Worm (Caenorhabditis elegans): ENCODE measurements around the gene F56D6.20.
"Not testable (repeated sequence)": the region's sequence is repeated elsewhere in the genome, so short reads cannot be mapped to it uniquely, and the experiment has no call there.

Gene F56D6.20

DNA sequence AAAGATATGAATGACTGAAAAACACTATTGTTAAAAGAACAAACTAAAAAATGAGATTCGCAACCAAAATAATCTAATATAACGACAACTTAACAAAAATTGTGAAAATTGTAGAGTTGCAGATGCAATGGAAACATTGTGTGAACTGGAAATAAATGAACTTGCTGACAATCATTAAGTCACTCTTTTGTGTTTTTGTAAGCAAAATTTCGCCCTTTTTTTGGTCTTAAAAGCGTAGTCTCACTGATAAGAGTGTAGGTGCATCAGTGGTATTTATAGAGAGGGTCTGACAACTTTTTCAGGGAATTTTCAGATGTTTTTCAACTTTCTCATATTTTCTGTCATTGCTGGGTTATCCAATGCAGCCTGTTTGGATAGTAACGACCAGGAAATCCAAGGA lies 13.4 kb downstream of the F56D6.20 start, which contains the start of gene clec-68:
clec-68 (plus strand) TSS at position 301 of the 400 bp plus-strand sequence.
- TF ChIP-seq sem-2 (GFP tag; optimal IDR thresholded peaks at IDR 0.05) (no peak), hlh-1 (tag; optimal IDR thresholded peaks at IDR 0.05) (no peak), ceh-39 (tag; optimal IDR thresholded peaks at IDR 0.05) (no peak), pha-4 (tag; optimal IDR thresholded peaks at IDR 0.05) (no peak), nhr-28 (tag; optimal IDR thresholded peaks at IDR 0.05) (no peak), zip-8 (tag; optimal IDR thresholded peaks at IDR 0.05) (no peak), lsy-2 (tag; optimal IDR thresholded peaks at IDR 0.05) (no peak), ceh-43 (GFP tag; optimal IDR thresholded peaks at IDR 0.05) (no peak), unc-39 (tag; optimal IDR thresholded peaks at IDR 0.05) (no peak)

ce11 chrIV:3932408-3932807 lies 19.7 kb downstream of the F56D6.20 start, which contains the start of gene clec-70:
Gene clec-70 (plus strand): TSS chrIV:3932708.
- TF ChIP-seq tbx-8 (GFP tag; optimal IDR thresholded peaks at IDR 0.05); lsy-2 (tag; optimal IDR thresholded peaks at IDR 0.05); mls-2 (tag; optimal IDR thresholded peaks at IDR 0.05): not testable (repeated sequence)

- TF ChIP-seq cnd-1 (tag; optimal IDR thresholded peaks at IDR 0.05) = no peak
- no peak for TF ChIP-seq drap-1 (GFP tag; optimal IDR thresholded peaks at IDR 0.05)
- no peak for TF ChIP-seq unc-39 (tag; optimal IDR thresholded peaks at IDR 0.05)
- TF ChIP-seq ces-1 (GFP tag; optimal IDR thresholded peaks at IDR 0.05) = no peak
- TF ChIP-seq nhr-28 (tag; optimal IDR thresholded peaks at IDR 0.05) = no peak
- no peak for TF ChIP-seq elt-1 (tag; optimal IDR thresholded peaks at IDR 0.05; ENCODE audit: borderline replicate concordance, insufficient read depth)
- TF ChIP-seq lsy-2 (tag; optimal IDR thresholded peaks at IDR 0.05) = no peak
- no peak for TF ChIP-seq lin-13 (tag; optimal IDR thresholded peaks at IDR 0.05)
- no peak for TF ChIP-seq zip-8 (tag; optimal IDR thresholded peaks at IDR 0.05)
- no peak for TF ChIP-seq nhr-76 (tag; optimal IDR thresholded peaks at IDR 0.05)
- no peak for TF ChIP-seq ztf-11 (tag; optimal IDR thresholded peaks at IDR 0.05)
- TF ChIP-seq bed-3 (GFP tag; optimal IDR thresholded peaks at IDR 0.05) = no peak
- TF ChIP-seq snpc-4 (tag; optimal IDR thresholded peaks at IDR 0.05) = no peak
- no peak for TF ChIP-seq flh-1 (GFP tag; optimal IDR thresholded peaks at IDR 0.05)
These were observed 24.4 kb downstream of the F56D6.20 start, which contains the start of gene clec-71 for ce11 chrIV:3937097-3937496. Gene clec-71 (plus strand): TSS chrIV:3937458.

- no peak for TF ChIP-seq snpc-4 (tag; optimal IDR thresholded peaks at IDR 0.05)
- TF ChIP-seq unc-39 (tag; optimal IDR thresholded peaks at IDR 0.05) = no peak
- TF ChIP-seq zip-8 (tag; optimal IDR thresholded peaks at IDR 0.05) = no peak
- no peak for TF ChIP-seq bed-3 (GFP tag; optimal IDR thresholded peaks at IDR 0.05)
- TF ChIP-seq mls-2 (tag; optimal IDR thresholded peaks at IDR 0.05) = no peak
- no peak for TF ChIP-seq tbx-8 (GFP tag; optimal IDR thresholded peaks at IDR 0.05)
- no peak for TF ChIP-seq nhr-12 (tag; optimal IDR thresholded peaks at IDR 0.05)
- no peak for TF ChIP-seq nhr-76 (tag; optimal IDR thresholded peaks at IDR 0.05)
- no peak for TF ChIP-seq M03D4.4 (tag; optimal IDR thresholded peaks at IDR 0.05)
- no peak for TF ChIP-seq hlh-1 (tag; optimal IDR thresholded peaks at IDR 0.05)
- no peak for TF ChIP-seq mab-5 (tag; optimal IDR thresholded peaks at IDR 0.05)
- TF ChIP-seq unc-62 (GFP tag; optimal IDR thresholded peaks at IDR 0.05) = no peak
- no peak for TF ChIP-seq mep-1 (tag; optimal IDR thresholded peaks at IDR 0.05)
- TF ChIP-seq flh-1 (GFP tag; optimal IDR thresholded peaks at IDR 0.05) = no peak
- no peak for TF ChIP-seq ceh-83 (GFP tag; optimal IDR thresholded peaks at IDR 0.05)
- no peak for TF ChIP-seq sem-2 (GFP tag; optimal IDR thresholded peaks at IDR 0.05)
- no peak for TF ChIP-seq sptf-1 (tag; optimal IDR thresholded peaks at IDR 0.05)
- no peak for TF ChIP-seq pha-4 (tag; optimal IDR thresholded peaks at IDR 0.05)
These were observed 29.1 kb downstream of the F56D6.20 start, which contains the start of gene clec-174 for ce11 chrIV:3941658-3942328. Gene clec-174 (minus strand): TSS chrIV:3941708.

- TF ChIP-seq unc-39 (tag; optimal IDR thresholded peaks at IDR 0.05) = no peak
- no peak for TF ChIP-seq unc-120 (tag; optimal IDR thresholded peaks at IDR 0.05; ENCODE audit: poor library complexity, severe bottlenecking)
- no peak for TF ChIP-seq bed-3 (GFP tag; optimal IDR thresholded peaks at IDR 0.05)
- TF ChIP-seq hlh-1 (tag; optimal IDR thresholded peaks at IDR 0.05) = no peak
- no peak for TF ChIP-seq nhr-2 (tag; optimal IDR thresholded peaks at IDR 0.05)
- no peak for TF ChIP-seq mab-5 (tag; optimal IDR thresholded peaks at IDR 0.05)
- no peak for TF ChIP-seq elt-3 (tag; optimal IDR thresholded peaks at IDR 0.05)
- no peak for TF ChIP-seq ham-2 (GFP tag; optimal IDR thresholded peaks at IDR 0.05)
- TF ChIP-seq unc-62 (GFP tag; optimal IDR thresholded peaks at IDR 0.05) = no peak
- no peak for TF ChIP-seq drap-1 (GFP tag; optimal IDR thresholded peaks at IDR 0.05)
- no peak for TF ChIP-seq lin-13 (tag; optimal IDR thresholded peaks at IDR 0.05)
- TF ChIP-seq snpc-4 (tag; optimal IDR thresholded peaks at IDR 0.05) = no peak
- TF ChIP-seq elt-1 (tag; optimal IDR thresholded peaks at IDR 0.05; ENCODE audit: borderline replicate concordance, insufficient read depth) = no peak
- no peak for TF ChIP-seq ceh-43 (GFP tag; optimal IDR thresholded peaks at IDR 0.05)
- TF ChIP-seq nhr-12 (tag; optimal IDR thresholded peaks at IDR 0.05) = no peak
- no peak for TF ChIP-seq pha-4 (tag; optimal IDR thresholded peaks at IDR 0.05)
These were observed 30.3 kb downstream of the F56D6.20 start, which contains the start of gene Y46C8AL.11 for ce11 chrIV:3943003-3943402. Gene Y46C8AL.11 (plus strand): TSS chrIV:3943303.
